Worm (Caenorhabditis elegans) whole organism, early embryonic: ENCODE data around the gene F59E12.3.

Experiments
- B0310.2 ChIP-seq: sonication (generic microtip); optimal IDR thresholded peaks from 2 replicates; lab custom pipeline; 2016; ENCODE audit warnings: mild to moderate bottlenecking, missing genetic modification characterization, missing compliant biosample characterization
- F13C5.2 ChIP-seq: sonication (generic microtip); optimal IDR thresholded peaks from 2 replicates; lab custom pipeline; 2017; ENCODE audit warnings: mild to moderate bottlenecking, missing genetic modification characterization, inconsistent platforms, missing compliant biosample characterization
- aly-1 ChIP-seq: sonication (generic microtip); optimal IDR thresholded peaks from 2 replicates; lab custom pipeline; 2016; ENCODE audit warnings: missing genetic modification characterization, missing compliant biosample characterization
- ama-1 ChIP-seq: fragments of 150-350 bp; optimal IDR thresholded peaks from 2 replicates; lab custom pipeline; 2014
- ceh-13 ChIP-seq: fragments of 200-800 bp; sonication (Bioruptor generic); optimal IDR thresholded peaks from 2 replicates; lab custom pipeline; 2018; ENCODE audit warnings: mild to moderate bottlenecking, missing genetic modification characterization, missing compliant biosample characterization
- ceh-36 ChIP-seq: sonication (generic microtip); optimal IDR thresholded peaks from 2 replicates; lab custom pipeline; 2016; ENCODE audit warnings: missing genetic modification characterization, inconsistent platforms, missing compliant biosample characterization
- ets-7 ChIP-seq: sonication (generic microtip); optimal IDR thresholded peaks from 2 replicates; lab custom pipeline; 2016; ENCODE audit warnings: missing genotype, missing genetic modification characterization, missing compliant biosample characterization
- flt-1 ChIP-seq: fragments of 200-800 bp; sonication (Bioruptor generic); IDR thresholded peaks from 2 replicates; pipeline ENCODE4 v1.3.6; 2022; ENCODE audit warnings: missing genetic modification characterization, missing compliant biosample characterization
- hmbx-1 ChIP-seq: sonication (generic microtip); optimal IDR thresholded peaks from 2 replicates; lab custom pipeline; 2016; ENCODE audit warnings: mild to moderate bottlenecking, missing genetic modification characterization, missing compliant biosample characterization
- hmg-4 ChIP-seq: fragments of 200-800 bp; sonication (Bioruptor generic); optimal IDR thresholded peaks from 2 replicates; lab custom pipeline; 2018; ENCODE audit warnings: mild to moderate bottlenecking, missing genetic modification characterization, missing compliant biosample characterization
- hnd-1 ChIP-seq: sonication (generic microtip); optimal IDR thresholded peaks from 2 replicates; lab custom pipeline; 2016; ENCODE audit warnings: missing genetic modification characterization, missing compliant biosample characterization
- pes-1 ChIP-seq: fragments of 200-800 bp; sonication (Bioruptor generic); IDR thresholded peaks from 2 replicates; pipeline ENCODE4 v1.3.6; 2022; ENCODE audit warnings: missing genetic modification reagents, missing genetic modification characterization, missing compliant biosample characterization
- scrt-1 ChIP-seq: fragments of 200-800 bp; sonication (Bioruptor generic); IDR thresholded peaks from 2 replicates; pipeline ENCODE4 v1.3.6; 2022; ENCODE audit warnings: missing genetic modification characterization, missing compliant biosample characterization
- sea-1 ChIP-seq: fragments of 200-800 bp; sonication (Bioruptor generic); conservative IDR thresholded peaks from 2 replicates; pipeline ENCODE4 v1.3.6; 2022; ENCODE audit warnings: missing genetic modification characterization, missing compliant biosample characterization
- tbx-11 ChIP-seq: fragments of 200-800 bp; sonication (Bioruptor generic); IDR thresholded peaks from 2 replicates; pipeline ENCODE4 v1.3.6; 2022; ENCODE audit warnings: missing genetic modification characterization, missing compliant biosample characterization
- tbx-37 ChIP-seq: fragments of 200-800 bp; sonication (Bioruptor generic); conservative IDR thresholded peaks from 2 replicates; pipeline ENCODE4 v1.3.6; 2022; ENCODE audit warnings: missing genetic modification reagents, missing genetic modification characterization, missing compliant biosample characterization
- tra-4 ChIP-seq: sonication (generic microtip); optimal IDR thresholded peaks from 2 replicates; lab custom pipeline; 2017; ENCODE audit warnings: missing genetic modification characterization, missing compliant biosample characterization

The F59E12.3 gene

DNA sequence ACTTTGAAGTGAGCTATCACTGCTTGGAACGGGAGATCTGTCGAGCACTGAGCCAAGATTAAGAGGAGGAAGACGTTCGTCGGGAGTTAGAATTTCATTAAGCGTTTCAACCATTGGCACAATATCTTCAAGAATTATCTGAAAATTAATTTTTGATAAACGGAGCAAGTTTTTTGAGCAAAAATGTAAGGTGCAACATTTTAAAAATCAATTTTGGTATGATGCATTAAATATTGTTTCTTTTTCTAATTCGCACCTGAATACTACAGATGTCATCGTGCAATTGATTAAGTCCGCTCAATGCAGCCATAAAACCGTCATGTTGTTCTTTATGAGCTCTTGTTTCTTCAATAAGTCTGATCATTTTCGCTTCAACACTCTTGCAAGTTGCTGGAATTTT is 10.1 kb downstream of the F59E12.3 start, which contains the start of gene ddl-1:
TSS of gene ddl-1 (minus strand) at position 101 of the 400 bp plus-strand sequence.
- no peak for TF ChIP-seq hmg-4 (GFP tag; lab: Kevin White, UChicago)

DNA sequence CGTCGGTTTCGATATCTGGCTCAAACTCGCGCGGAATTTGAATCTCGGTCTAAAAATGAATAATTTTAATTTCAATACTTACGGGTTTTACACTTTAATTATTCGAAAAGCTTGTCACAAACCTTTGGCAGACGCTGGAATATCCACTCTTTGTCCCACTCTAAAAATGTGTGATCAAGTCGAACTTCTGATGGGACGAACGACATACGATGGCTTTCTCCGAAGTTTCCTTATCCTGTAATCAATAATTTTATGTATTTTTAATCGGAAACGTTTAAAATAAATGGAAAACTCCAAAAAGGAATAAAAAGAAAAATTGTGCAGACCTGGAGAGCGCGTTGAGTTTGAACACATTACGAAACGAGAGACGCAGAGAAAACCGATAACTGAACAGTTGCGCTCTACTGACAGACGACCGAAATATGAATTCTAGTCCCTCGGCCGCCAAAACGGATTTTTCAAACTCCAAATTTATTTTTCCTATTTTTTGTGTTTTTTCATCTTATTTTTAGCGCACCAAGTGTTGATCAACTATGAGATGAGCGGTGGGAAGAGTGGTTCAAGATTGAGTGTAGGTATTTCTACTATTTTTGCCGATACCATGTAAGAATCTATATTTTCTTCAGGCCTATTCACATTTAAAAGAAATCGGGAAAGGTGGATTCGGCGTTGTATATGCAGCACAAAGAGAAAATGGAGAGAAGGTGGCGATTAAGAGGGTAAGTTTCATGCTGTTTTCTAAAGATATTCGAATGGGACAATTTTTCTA is 11.3 kb downstream of the F59E12.3 start, which contains the start of the genes sam-4, F59E12.17 and zyg-1:
TSS of gene sam-4 (minus strand) at position 51 of the 769 bp plus-strand sequence.
TSS of gene F59E12.17 (minus strand) at position 235 of the 769 bp plus-strand sequence.
TSS of gene zyg-1 (plus strand) at position 513 of the 769 bp plus-strand sequence.
- TF ChIP-seq B0310.2 (tag; lab: Kevin White, UChicago), result no peak
- no peak for TF ChIP-seq ets-7 (tag; lab: Kevin White, UChicago)
- TF ChIP-seq pes-1 (GFP tag; lab: Robert Waterston, UW), result peak; percentile 59; the same call in 1 of the 2 replicates
- TF ChIP-seq F13C5.2 (tag; lab: Kevin White, UChicago), result peak; percentile 16
- TF ChIP-seq flt-1 (GFP tag; lab: Robert Waterston, UW), result no peak
- TF ChIP-seq tbx-37 (GFP tag; lab: Robert Waterston, UW), result peak; percentile 59
- no peak for TF ChIP-seq ceh-13

DNA sequence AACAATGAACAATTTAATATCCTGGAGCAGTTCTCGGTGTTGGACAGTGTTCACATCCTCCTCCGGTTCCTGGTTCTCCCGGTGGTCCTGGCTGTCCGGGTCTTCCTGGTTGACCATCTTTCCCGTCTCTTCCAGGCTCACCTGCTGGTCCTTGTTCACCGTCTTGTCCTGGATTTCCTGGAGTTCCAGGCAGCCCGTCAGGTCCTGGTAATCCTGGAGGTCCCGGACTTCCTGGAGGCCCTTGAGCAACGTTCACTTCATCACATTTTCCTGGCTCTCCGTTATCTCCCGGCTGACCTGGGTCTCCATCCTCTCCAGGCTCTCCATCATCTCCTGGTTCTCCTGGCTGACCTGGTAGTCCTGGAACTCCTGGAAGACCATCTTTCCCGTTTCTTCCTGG is 13.3 kb downstream of the F59E12.3 start:
- TF ChIP-seq aly-1, result peak; percentile 16
- TF ChIP-seq hmg-4 (GFP tag; lab: Kevin White, UChicago), result no peak

DNA sequence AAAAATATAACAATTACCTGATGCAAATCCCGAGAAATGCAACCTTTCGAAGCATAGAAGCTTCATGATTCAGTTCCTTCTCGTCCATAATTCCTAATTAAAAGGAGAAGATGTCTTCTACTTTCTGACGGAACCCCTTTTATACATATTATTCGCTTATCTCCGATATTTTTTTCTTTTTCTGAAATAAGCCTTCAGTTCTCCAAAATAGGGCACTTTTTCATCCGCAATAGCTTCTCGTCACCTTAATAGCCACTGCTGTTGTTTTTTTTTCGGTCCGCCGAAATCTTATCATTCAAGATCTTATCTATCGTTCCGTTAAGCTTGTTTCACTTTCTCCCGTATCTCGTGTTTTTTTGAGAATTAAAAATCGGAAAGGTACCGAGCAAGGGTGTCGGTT is 14.2 kb downstream of the F59E12.3 start, which contains the start of gene bli-2:
TSS of gene bli-2 (minus strand) at position 101 of the 400 bp plus-strand sequence.
- TF ChIP-seq sea-1 (GFP tag; lab: Robert Waterston, UW) (no peak), scrt-1 (no peak), tra-4 (tag; lab: Kevin White, UChicago) (no peak), ceh-13 (no peak), hmg-4 (GFP tag; lab: Kevin White, UChicago) (no peak), flt-1 (GFP tag; lab: Robert Waterston, UW) (no peak), aly-1 (no peak), tbx-11 (GFP tag; lab: Robert Waterston, UW) (no peak), hmbx-1 (no peak), ama-1 (lab: Kevin White, UChicago) (no peak), B0310.2 (tag; lab: Kevin White, UChicago) (no peak), tbx-37 (GFP tag; lab: Robert Waterston, UW) (no peak), hnd-1 (tag; lab: Kevin White, UChicago) (no peak), ceh-36 (tag; lab: Kevin White, UChicago) (no peak), ets-7 (tag; lab: Kevin White, UChicago) (no peak)

DNA sequence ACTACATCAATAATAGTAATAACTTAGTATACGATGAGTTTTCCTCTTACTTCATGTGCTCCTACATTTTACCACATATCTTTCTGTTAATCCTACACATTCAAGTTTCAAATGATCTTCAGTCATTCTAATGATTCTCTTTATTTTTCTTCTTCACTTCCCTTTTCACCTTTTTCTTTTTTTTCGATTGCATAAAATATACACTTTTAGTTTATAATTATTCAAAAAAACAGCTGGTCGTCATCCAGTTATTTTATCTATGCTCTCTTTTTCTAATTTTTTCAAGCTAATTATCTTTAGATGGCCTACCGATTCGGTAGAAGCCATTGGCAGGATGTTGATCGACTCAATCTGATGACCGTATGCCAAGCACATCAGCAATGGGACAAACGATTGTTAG is 16.1 kb downstream of the F59E12.3 start, which contains the start of gene F59E12.1:
TSS of gene F59E12.1 (plus strand) at position 301 of the 400 bp plus-strand sequence.
- TF ChIP-seq tra-4 (tag; lab: Kevin White, UChicago) (no peak), B0310.2 (tag; lab: Kevin White, UChicago) (no peak), tbx-37 (GFP tag; lab: Robert Waterston, UW) (no peak), ceh-36 (tag; lab: Kevin White, UChicago) (no peak), flt-1 (GFP tag; lab: Robert Waterston, UW) (no peak), scrt-1 (no peak), sea-1 (GFP tag; lab: Robert Waterston, UW) (no peak), ets-7 (tag; lab: Kevin White, UChicago) (no peak), ceh-13 (no peak), hnd-1 (tag; lab: Kevin White, UChicago) (no peak), aly-1 (no peak), tbx-11 (GFP tag; lab: Robert Waterston, UW) (no peak), hmg-4 (GFP tag; lab: Kevin White, UChicago) (no peak), hmbx-1 (no peak), F13C5.2 (tag; lab: Kevin White, UChicago) (no peak), pes-1 (GFP tag; lab: Robert Waterston, UW) (no peak), ama-1 (lab: Kevin White, UChicago) (no peak)

DNA sequence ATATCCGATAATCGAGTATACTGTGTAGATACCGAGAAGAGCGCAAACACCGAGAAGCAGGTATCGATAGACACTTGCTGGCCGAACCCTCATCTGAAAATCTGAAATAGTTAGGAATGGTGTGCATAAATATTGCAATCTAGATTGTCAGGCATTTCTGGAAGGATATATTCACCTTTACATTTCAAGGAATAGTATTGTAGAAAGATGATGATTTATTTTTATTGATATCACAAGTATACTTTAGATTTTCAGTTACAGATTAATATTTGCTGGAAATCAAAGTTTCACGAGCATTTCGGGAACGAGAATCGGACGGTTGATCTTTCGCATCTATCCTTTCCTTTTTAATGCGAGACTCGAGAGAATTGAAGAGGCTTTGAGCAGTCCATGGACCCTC is 21.5 kb downstream of the F59E12.3 start, which contains the start of gene fut-3:
TSS of gene fut-3 (minus strand) at position 101 of the 400 bp plus-strand sequence.
- TF ChIP-seq sea-1 (GFP tag; lab: Robert Waterston, UW) (no peak), hnd-1 (tag; lab: Kevin White, UChicago) (no peak), hmbx-1 (no peak), aly-1 (no peak), tbx-37 (GFP tag; lab: Robert Waterston, UW) (no peak), ama-1 (lab: Kevin White, UChicago) (no peak), ets-7 (tag; lab: Kevin White, UChicago) (no peak), tra-4 (tag; lab: Kevin White, UChicago) (no peak), flt-1 (GFP tag; lab: Robert Waterston, UW) (no peak)

DNA sequence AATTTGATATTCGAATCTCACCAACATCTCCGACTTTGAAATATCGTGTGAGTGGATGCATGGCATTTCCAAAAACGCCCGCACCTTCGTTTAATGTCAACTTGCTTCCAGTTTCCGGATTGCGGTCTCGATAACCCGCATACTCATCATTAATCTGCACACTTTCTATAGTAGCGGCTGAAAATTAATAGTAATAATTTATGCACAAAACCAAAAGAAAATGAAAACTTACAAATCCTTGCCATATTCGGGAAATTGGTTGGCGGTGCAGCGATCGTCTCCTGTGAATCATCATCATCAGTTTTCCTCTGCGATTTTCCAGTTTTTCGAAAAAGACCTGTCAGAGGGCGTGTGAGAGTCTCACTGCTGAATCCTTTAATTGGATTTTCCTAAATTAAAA is 22.0 kb downstream of the F59E12.3 start:
- no peak for TF ChIP-seq ceh-36 (tag; lab: Kevin White, UChicago)
